Worm (Caenorhabditis elegans): ENCODE results near the gene rpl-23.

Gene rpl-23

DNA sequence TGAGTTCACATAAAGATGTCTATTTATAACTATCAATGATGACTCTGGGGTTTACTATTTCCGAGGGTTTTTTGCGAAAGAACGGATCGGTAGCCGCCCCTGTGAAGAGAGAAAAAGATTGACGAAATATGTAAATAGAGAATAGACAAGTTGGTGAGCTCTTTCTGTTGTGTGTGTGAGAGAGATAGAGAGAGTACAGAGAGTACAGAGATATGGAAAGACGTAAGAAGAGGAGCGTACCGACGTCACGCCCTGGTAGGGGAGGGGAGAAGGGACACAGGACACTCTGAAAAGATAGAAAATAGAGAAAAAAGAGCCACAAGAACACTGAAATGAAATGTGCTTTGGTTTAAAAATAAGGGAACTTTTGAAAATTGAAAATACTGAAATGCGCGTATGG, 17.7 kb downstream of the rpl-23 start:
- TF ChIP-seq elt-2 (tag; optimal IDR thresholded peaks at IDR 0.05) (peak; percentile 30), nfya-1 (tag; optimal IDR thresholded peaks at IDR 0.05; ENCODE audit: insufficient read depth) (peak; percentile 71), pqm-1 (tag; optimal IDR thresholded peaks at IDR 0.05) (peak; percentile 25), hmg-11 (tag; optimal IDR thresholded peaks at IDR 0.05) (peak; percentile 65), pha-4 (tag; optimal IDR thresholded peaks at IDR 0.05) (peak; percentile 98), R02D3.7 (tag; optimal IDR thresholded peaks at IDR 0.05) (no peak), nhr-23 (tag; optimal IDR thresholded peaks at IDR 0.05) (no peak), lin-39 (tag; optimal IDR thresholded peaks at IDR 0.05) (peak; percentile 38), snpc-4 (tag; optimal IDR thresholded peaks at IDR 0.05) (peak; percentile 39)

DNA sequence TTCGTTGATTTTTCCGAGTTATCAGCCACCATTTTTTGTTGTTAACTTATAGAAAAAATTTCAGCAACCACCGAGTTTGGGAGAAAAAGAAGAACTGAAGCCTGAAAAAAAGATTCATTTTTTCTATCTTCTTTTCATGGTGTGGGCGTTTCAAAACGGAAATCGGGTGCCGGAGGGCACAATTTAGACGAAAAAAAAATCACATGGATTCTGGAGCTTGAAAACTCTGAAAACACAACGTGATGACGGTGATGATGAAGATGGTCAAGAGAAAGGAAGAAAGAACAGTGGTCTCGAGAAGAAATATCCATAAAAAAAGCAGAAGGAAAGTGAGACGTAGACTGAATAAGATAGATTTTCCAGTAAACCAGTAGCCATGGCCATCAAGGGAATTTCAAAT, 21.9 kb downstream of the rpl-23 start, which contains the start of gene rcan-1:
TSS of gene rcan-1 (minus strand) at position 101 of the 400 bp plus-strand sequence.
- TF ChIP-seq lin-39 (tag; optimal IDR thresholded peaks at IDR 0.05) (no peak), jun-1 (tag; optimal IDR thresholded peaks at IDR 0.05) (no peak), nfya-1 (tag; optimal IDR thresholded peaks at IDR 0.05; ENCODE audit: insufficient read depth) (no peak), elt-1 (tag; optimal IDR thresholded peaks at IDR 0.05) (no peak), ceh-28 (tag; optimal IDR thresholded peaks at IDR 0.05) (no peak), tbx-2 (tag; optimal IDR thresholded peaks at IDR 0.05) (no peak), egl-27 (tag; optimal IDR thresholded peaks at IDR 0.05) (no peak)

DNA sequence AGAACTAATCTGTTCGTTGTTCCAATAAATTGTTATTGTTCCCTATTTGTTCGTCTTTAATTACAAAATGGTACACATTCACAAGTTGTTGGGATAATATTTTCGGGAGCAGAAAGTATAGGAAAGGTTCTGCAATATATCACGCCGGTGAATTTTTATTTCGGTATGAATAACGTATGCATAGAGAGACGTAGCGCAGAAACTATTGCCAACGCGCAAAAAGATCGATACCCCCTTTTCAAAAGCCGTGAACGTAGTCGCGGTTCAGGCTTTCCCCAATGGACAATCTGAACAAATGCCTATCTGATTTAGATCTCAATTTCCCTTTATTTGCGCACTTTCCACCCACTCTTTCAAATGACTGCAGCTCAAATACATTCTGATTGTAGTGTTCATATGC, 25.8 kb downstream of the rpl-23 start, which contains the start of gene pst-2:
TSS of gene pst-2 (plus strand) at position 293 of the 400 bp plus-strand sequence.
- TF ChIP-seq ztf-4 (tag; optimal IDR thresholded peaks at IDR 0.05) = no peak
- peak; percentile 13 for TF ChIP-seq nhr-25 (tag; optimal IDR thresholded peaks at IDR 0.05)

DNA sequence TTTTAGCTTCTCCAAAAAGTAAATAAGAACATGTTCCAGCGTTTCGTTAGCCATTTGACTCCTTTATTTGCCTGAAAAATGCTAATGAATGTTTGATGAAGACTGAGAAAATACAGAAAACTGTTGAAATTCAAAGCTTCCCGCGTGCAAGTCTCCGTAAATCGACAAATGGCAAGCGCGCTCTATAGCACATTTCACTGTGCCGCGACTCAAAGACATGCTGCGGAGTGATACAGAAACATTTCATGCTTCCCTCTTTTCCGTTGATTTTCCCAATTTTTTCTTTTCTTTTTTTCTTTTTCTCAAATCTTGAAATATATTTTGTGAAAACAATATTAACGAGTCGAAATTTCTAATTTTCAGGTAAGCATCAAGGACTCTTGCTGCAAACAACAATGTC, 27.0 kb downstream of the rpl-23 start, which contains the start of the genes ska-3 and rps-12:
TSS of gene ska-3 (minus strand) at position 71 of the 400 bp plus-strand sequence.
TSS of gene rps-12 (plus strand) at position 364 of the 400 bp plus-strand sequence.
- no peak for TF ChIP-seq nhr-237 (tag; optimal IDR thresholded peaks at IDR 0.05)
- peak; percentile 69 for TF ChIP-seq nhr-76 (tag; optimal IDR thresholded peaks at IDR 0.05)
- peak; percentile 99 for TF ChIP-seq lin-39 (tag; optimal IDR thresholded peaks at IDR 0.05)
- peak; percentile 99 for TF ChIP-seq lsy-12 (tag; optimal IDR thresholded peaks at IDR 0.05)
- TF ChIP-seq pha-4 (tag; optimal IDR thresholded peaks at IDR 0.05) = peak; percentile 100
- no peak for TF ChIP-seq mml-1 (tag; optimal IDR thresholded peaks at IDR 0.05)
- peak; percentile 54 for TF ChIP-seq fkh-2 (tag; optimal IDR thresholded peaks at IDR 0.05)
- peak; percentile 92 for TF ChIP-seq tbx-2 (tag; optimal IDR thresholded peaks at IDR 0.05)
- peak; percentile 90 for TF ChIP-seq fos-1 (tag; optimal IDR thresholded peaks at IDR 0.05)
- TF ChIP-seq ztf-11 (tag; optimal IDR thresholded peaks at IDR 0.05) = no peak
- peak; percentile 95 for TF ChIP-seq ceh-82 (tag; optimal IDR thresholded peaks at IDR 0.05)
- TF ChIP-seq mdl-1 (tag; optimal IDR thresholded peaks at IDR 0.05) = peak; percentile 86
- no peak for TF ChIP-seq aly-2 (tag; optimal IDR thresholded peaks at IDR 0.05)
- no peak for TF ChIP-seq eor-1 (tag; optimal IDR thresholded peaks at IDR 0.05)
- peak; percentile 70 for TF ChIP-seq zag-1 (tag; optimal IDR thresholded peaks at IDR 0.05)
- peak; percentile 94 for TF ChIP-seq snpc-4 (tag; optimal IDR thresholded peaks at IDR 0.05)
- TF ChIP-seq unc-39 (tag; optimal IDR thresholded peaks at IDR 0.05) = no peak
- TF ChIP-seq nhr-28 (tag; optimal IDR thresholded peaks at IDR 0.05) = peak; percentile 42
- TF ChIP-seq lin-15B (tag; optimal IDR thresholded peaks at IDR 0.05) = peak; percentile 100
- peak; percentile 63 for TF ChIP-seq nhr-67 (tag; optimal IDR thresholded peaks at IDR 0.05)
- peak; percentile 100 for TF ChIP-seq nhr-25 (tag; optimal IDR thresholded peaks at IDR 0.05)
- TF ChIP-seq R02D3.7 (tag; optimal IDR thresholded peaks at IDR 0.05) = peak; percentile 100
- peak; percentile 78 for TF ChIP-seq ZK546.5 (tag; optimal IDR thresholded peaks at IDR 0.05)
- peak; percentile 93 for TF ChIP-seq elt-1 (tag; optimal IDR thresholded peaks at IDR 0.05)
- no peak for TF ChIP-seq nhr-12 (tag; optimal IDR thresholded peaks at IDR 0.05)
- TF ChIP-seq sea-2 (GFP tag; optimal IDR thresholded peaks at IDR 0.05) = no peak
- peak; percentile 87 for TF ChIP-seq unc-62 (GFP tag; optimal IDR thresholded peaks at IDR 0.05)
- TF ChIP-seq ama-1 (optimal IDR thresholded peaks at IDR 0.05) = peak; percentile 95
- peak; percentile 98 for TF ChIP-seq nhr-43 (tag; optimal IDR thresholded peaks at IDR 0.05; ENCODE audit: poor library complexity, severe bottlenecking)
- no peak for TF ChIP-seq ceh-9 (tag; optimal IDR thresholded peaks at IDR 0.05)
- peak; percentile 71 for TF ChIP-seq hmg-11 (tag; optimal IDR thresholded peaks at IDR 0.05)
- TF ChIP-seq jun-1 (tag; optimal IDR thresholded peaks at IDR 0.05) = peak; percentile 98
- peak; percentile 92 for TF ChIP-seq ztf-4 (tag; optimal IDR thresholded peaks at IDR 0.05)
- peak; percentile 75 for TF ChIP-seq daf-12 (tag; optimal IDR thresholded peaks at IDR 0.05)
- TF ChIP-seq ceh-16 (tag; optimal IDR thresholded peaks at IDR 0.05) = no peak
- TF ChIP-seq nhr-23 (tag; optimal IDR thresholded peaks at IDR 0.05) = peak; percentile 100
- peak; percentile 94 for TF ChIP-seq pqm-1 (tag; optimal IDR thresholded peaks at IDR 0.05)
- peak; percentile 96 for TF ChIP-seq nhr-11 (tag; optimal IDR thresholded peaks at IDR 0.05)
- TF ChIP-seq nhr-77 (tag; optimal IDR thresholded peaks at IDR 0.05) = peak; percentile 95
- peak; percentile 99 for TF ChIP-seq nfya-1 (tag; optimal IDR thresholded peaks at IDR 0.05; ENCODE audit: insufficient read depth)
- TF ChIP-seq egl-27 (tag; optimal IDR thresholded peaks at IDR 0.05) = peak; percentile 93
- TF ChIP-seq elt-2 (tag; optimal IDR thresholded peaks at IDR 0.05) = peak; percentile 89
- TF ChIP-seq skn-1 (tag; optimal IDR thresholded peaks at IDR 0.05) = peak; percentile 95
- peak; percentile 38 to 97 (median 91) for TF ChIP-seq elt-3 (tag; optimal IDR thresholded peaks at IDR 0.05)
